Worm (Caenorhabditis elegans) whole organism, L3 larva: ENCODE measurements around the gene msp-32.

ENCODE experiments used
- lin-15B ChIP-seq: fragments of 150-350 bp; optimal IDR thresholded peaks from 2 replicates; lab custom pipeline; 2014; ENCODE audit warnings: missing biosample characterization, missing genetic modification characterization
- nhr-76 ChIP-seq: fragments of 150-350 bp; sonication (generic microtip); optimal IDR thresholded peaks from 5 replicates; lab custom pipeline; 2014; ENCODE audit warnings: missing biosample characterization, missing genetic modification characterization
- nhr-77 ChIP-seq: fragments of 150-350 bp; optimal IDR thresholded peaks from 2 replicates; lab custom pipeline; 2014; ENCODE audit warnings: missing biosample characterization, missing genetic modification characterization
- snpc-4 ChIP-seq: fragments of 150-350 bp; optimal IDR thresholded peaks from 2 replicates; lab custom pipeline; 2014; ENCODE audit warnings: missing biosample characterization, missing genetic modification characterization

DNA sequence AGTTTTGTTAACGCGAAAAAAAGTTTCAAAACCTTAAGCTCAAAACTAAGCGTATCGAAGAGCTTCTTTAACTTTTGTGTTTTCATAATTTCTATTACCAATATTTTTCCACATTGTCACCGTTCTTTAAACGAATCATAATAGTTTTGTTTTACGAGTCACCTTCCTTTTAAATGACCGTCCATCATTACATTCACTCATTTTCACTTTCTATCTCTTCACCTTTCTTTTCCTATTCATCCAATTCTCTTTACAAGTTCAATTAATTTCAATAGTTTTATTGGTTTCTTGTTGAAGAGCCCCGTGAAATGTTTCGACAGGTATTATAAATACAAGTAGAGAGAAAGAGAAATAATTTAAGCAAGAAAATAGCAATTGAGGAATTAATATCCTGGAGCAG, 26.8 kb upstream of the msp-32 start:
- no peak for TF ChIP-seq snpc-4 (tag; lab: Kevin White, UChicago)
- TF ChIP-seq lin-15B = no peak
- no peak for TF ChIP-seq nhr-76 (tag; lab: Kevin White, UChicago)
- TF ChIP-seq nhr-77 = no peak
